Fruit fly (Drosophila melanogaster) whole organism, embryonic: ENCODE results near the gene Vti1b.
A peak's percentile ranks its signal among the peaks of the same experiment; 100 is the strongest.

ENCODE experiments used
- Adf1 ChIP-seq: fragments of 200-800 bp; sonication (Bioruptor generic); IDR thresholded peaks from 2 replicates; pipeline ENCODE4 v1.3.6; 2022; ENCODE audit warnings: missing biosample characterization, missing genetic modification characterization
- Awh ChIP-seq: fragments of 200-800 bp; sonication (Bioruptor generic); IDR thresholded peaks from 2 replicates; pipeline ENCODE4, ENCODE4 v1.3.6; 2022; ENCODE audit warnings: missing biosample characterization, missing genetic modification characterization
- BEAF-32 ChIP-seq: fragments of 200-800 bp; sonication (Bioruptor generic); optimal IDR thresholded peaks from 3 replicates; lab custom pipeline; 2017; ENCODE audit warnings: missing biosample characterization, missing genetic modification characterization, mild to moderate bottlenecking, moderate library complexity, missing genetic modification reagents
- CG1024 ChIP-seq: fragments of 200-800 bp; sonication (Bioruptor generic); IDR thresholded peaks from 2 replicates; pipeline ENCODE4 v1.3.6; 2022; ENCODE audit warnings: missing biosample characterization, missing genetic modification characterization
- CG10321 ChIP-seq: fragments of 200-800 bp; sonication (Bioruptor generic); IDR thresholded peaks from 2 replicates; pipeline ENCODE4 v1.3.6; 2022; ENCODE audit warnings: missing biosample characterization, missing genetic modification characterization
- CG10366 ChIP-seq: fragments of 200-800 bp; sonication (Bioruptor generic); IDR thresholded peaks from 2 replicates; pipeline ENCODE4 v1.3.6; 2022; ENCODE audit warnings: missing biosample characterization, missing genetic modification characterization
- CG11247 ChIP-seq: fragments of 200-800 bp; sonication (Bioruptor generic); IDR thresholded peaks from 2 replicates; pipeline ENCODE4 v1.3.6; 2022; ENCODE audit warnings: missing biosample characterization, missing genetic modification characterization
- CG11504 ChIP-seq: fragments of 200-800 bp; sonication (Bioruptor generic); optimal IDR thresholded peaks from 3 replicates; lab custom pipeline; 2019; ENCODE audit warnings: missing biosample characterization, mild to moderate bottlenecking, missing genetic modification characterization, moderate library complexity
- CG12104 ChIP-seq: fragments of 200-800 bp; sonication (Bioruptor generic); optimal IDR thresholded peaks from 3 replicates; lab custom pipeline; 2016; ENCODE audit warnings: missing biosample characterization, missing genetic modification characterization
- CG12236 ChIP-seq: fragments of 200-800 bp; sonication (Bioruptor generic); optimal IDR thresholded peaks from 2 replicates; lab custom pipeline; 2016; ENCODE audit warnings: missing biosample characterization, missing genetic modification characterization
- CG14710 ChIP-seq: fragments of 200-800 bp; sonication (Bioruptor generic); optimal IDR thresholded peaks from 3 replicates; lab custom pipeline; 2019; ENCODE audit warnings: missing biosample characterization, mild to moderate bottlenecking, missing genetic modification characterization, moderate library complexity
- CG15479 ChIP-seq: fragments of 200-800 bp; sonication (Bioruptor generic); optimal IDR thresholded peaks from 3 replicates; lab custom pipeline; 2019; ENCODE audit warnings: missing biosample characterization, mild to moderate bottlenecking, missing genetic modification characterization, moderate library complexity
- CG17328 ChIP-seq: fragments of 200-800 bp; sonication (Bioruptor generic); IDR thresholded peaks from 2 replicates; pipeline ENCODE4 v1.3.6; 2022; ENCODE audit warnings: missing biosample characterization, missing genetic modification characterization
- CG17829 ChIP-seq: fragments of 200-800 bp; optimal IDR thresholded peaks from 2 replicates; lab custom pipeline; 2019; ENCODE audit warnings: missing biosample characterization, mild to moderate bottlenecking, missing genetic modification characterization, moderate library complexity
- CG2116 ChIP-seq: fragments of 200-800 bp; sonication (Bioruptor generic); optimal IDR thresholded peaks from 3 replicates; lab custom pipeline; 2018; ENCODE audit warnings: missing biosample characterization, mild to moderate bottlenecking, missing genetic modification characterization
- CG3065 ChIP-seq: fragments of 200-800 bp; sonication (Bioruptor generic); optimal IDR thresholded peaks from 2 replicates; lab custom pipeline; 2016; ENCODE audit warnings: missing biosample characterization, missing genetic modification characterization
- CG3726 ChIP-seq: fragments of 200-800 bp; sonication (Bioruptor generic); IDR thresholded peaks from 3 replicates; pipeline ENCODE4, ENCODE4 v1.3.6; 2022; ENCODE audit warnings: missing biosample characterization, missing genetic modification characterization
- CG6813 ChIP-seq: fragments of 200-800 bp; sonication (Bioruptor generic); optimal IDR thresholded peaks from 2 replicates; lab custom pipeline; 2017; ENCODE audit warnings: missing biosample characterization, missing genetic modification characterization, mild to moderate bottlenecking, moderate library complexity, missing genetic modification reagents
- CG8290 ChIP-seq, 3 experiments: fragments of 200-800 bp; sonication (Bioruptor generic); optimal IDR thresholded peaks; 2 replicates each; lab custom pipeline; 2016 to 2019; ENCODE audit warnings: missing biosample characterization in 3 of 3, missing genetic modification characterization in 3 of 3, mild to moderate bottlenecking in 2 of 3, moderate library complexity in 1 of 3
- CG8944 ChIP-seq: fragments of 200-800 bp; sonication (Bioruptor generic); optimal IDR thresholded peaks from 3 replicates; lab custom pipeline; 2016; ENCODE audit warnings: missing biosample characterization, missing genetic modification characterization
- D19B ChIP-seq: fragments of 200-800 bp; sonication (Bioruptor generic); optimal IDR thresholded peaks from 2 replicates; lab custom pipeline; 2017; ENCODE audit warnings: missing biosample characterization, mild to moderate bottlenecking, missing genetic modification characterization
- Dbx ChIP-seq: fragments of 200-800 bp; sonication (Bioruptor generic); IDR thresholded peaks from 3 replicates; pipeline ENCODE4 v1.3.6; 2022; ENCODE audit warnings: missing biosample characterization, missing genetic modification characterization
- Dek ChIP-seq: fragments of 200-800 bp; sonication (Bioruptor generic); optimal IDR thresholded peaks from 3 replicates; lab custom pipeline; 2019; ENCODE audit warnings: missing biosample characterization, mild to moderate bottlenecking, missing genetic modification characterization, moderate library complexity
- Dip2 ChIP-seq: fragments of 200-800 bp; sonication (Bioruptor generic); IDR thresholded peaks from 2 replicates; pipeline ENCODE4 v1.3.6; 2022; ENCODE audit warnings: missing biosample characterization, missing genetic modification characterization
- Drgx ChIP-seq: fragments of 200-800 bp; sonication (Bioruptor generic); IDR thresholded peaks from 2 replicates; pipeline ENCODE4 v1.3.6; 2022; ENCODE audit warnings: missing biosample characterization, missing genetic modification characterization
- H2.0 ChIP-seq: fragments of 200-800 bp; sonication (Bioruptor generic); IDR thresholded peaks from 2 replicates; pipeline ENCODE4 v1.3.6; 2022; ENCODE audit warnings: missing biosample characterization, missing genetic modification characterization
- HmgZ ChIP-seq: fragments of 200-800 bp; sonication (Bioruptor generic); optimal IDR thresholded peaks from 2 replicates; lab custom pipeline; 2018; ENCODE audit warnings: missing biosample characterization, mild to moderate bottlenecking, missing genetic modification characterization
- Nf-YB ChIP-seq: fragments of 200-800 bp; sonication (Bioruptor generic); optimal IDR thresholded peaks from 3 replicates; lab custom pipeline; 2019; ENCODE audit warnings: missing biosample characterization, mild to moderate bottlenecking, missing genetic modification characterization, moderate library complexity
- Ptx1 ChIP-seq: fragments of 200-800 bp; sonication (Bioruptor generic); IDR thresholded peaks from 2 replicates; pipeline ENCODE4 v1.3.6; 2022; ENCODE audit warnings: missing biosample characterization, missing genetic modification characterization
- Sox102F ChIP-seq: fragments of 200-800 bp; sonication (Bioruptor generic); optimal IDR thresholded peaks from 2 replicates; lab custom pipeline; 2018; ENCODE audit warnings: missing biosample characterization, mild to moderate bottlenecking, missing genetic modification characterization, moderate library complexity
- Trl ChIP-seq, 3 experiments: fragments of >200 bp in 2 of 3; fragments of 200-800 bp in 1 of 3; sonication (Bioruptor generic) in 1 of 3; optimal IDR thresholded peaks; 2 replicates in 1 of 3; 3 replicates in 2 of 3; lab custom pipeline; 2016 to 2017; ENCODE audit warnings: missing biosample characterization in 1 of 3, missing genetic modification characterization in 1 of 3
- aop ChIP-seq: fragments of 200-800 bp; sonication (Bioruptor generic); IDR thresholded peaks from 2 replicates; pipeline ENCODE4 v1.3.6; 2022; ENCODE audit warnings: missing biosample characterization, missing genetic modification characterization
- ato ChIP-seq: fragments of 200-800 bp; sonication (Bioruptor generic); IDR thresholded peaks from 2 replicates; pipeline ENCODE4 v1.3.6; 2022; ENCODE audit warnings: missing biosample characterization, missing genetic modification characterization; ENCODE audit not compliant: partially characterized antibody
- chm ChIP-seq: fragments of 200-800 bp; sonication (Bioruptor generic); IDR thresholded peaks from 2 replicates; pipeline ENCODE4 v1.3.6; 2022; ENCODE audit warnings: missing biosample characterization, missing genetic modification characterization
- dpn ChIP-seq, 2 experiments: fragments of 200-800 bp; sonication (Bioruptor generic); optimal IDR thresholded peaks; 3 replicates each; lab custom pipeline; 2016; ENCODE audit warnings: missing biosample characterization in 2 of 2, missing genetic modification characterization in 2 of 2
- fd102C ChIP-seq: fragments of 200-800 bp; sonication (Bioruptor generic); optimal IDR thresholded peaks from 2 replicates; lab custom pipeline; 2018; ENCODE audit warnings: missing biosample characterization, mild to moderate bottlenecking, missing genetic modification characterization, moderate library complexity
- fd3F ChIP-seq: fragments of 200-800 bp; sonication (Bioruptor generic); optimal IDR thresholded peaks from 2 replicates; lab custom pipeline; 2018; ENCODE audit warnings: missing biosample characterization, mild to moderate bottlenecking, missing genetic modification characterization, moderate library complexity
- gt ChIP-seq: fragments of 200-800 bp; sonication (Bioruptor generic); IDR thresholded peaks from 2 replicates; pipeline ENCODE4 v1.3.6; 2022; ENCODE audit warnings: missing biosample characterization, missing genetic modification characterization
- ind ChIP-seq: fragments of 200-800 bp; sonication (Bioruptor generic); optimal IDR thresholded peaks from 3 replicates; lab custom pipeline; 2016; ENCODE audit warnings: missing biosample characterization, missing genetic modification characterization
- knrl ChIP-seq: fragments of 200-800 bp; sonication (Bioruptor generic); IDR thresholded peaks from 3 replicates; pipeline ENCODE4 v1.3.6; 2022; ENCODE audit warnings: missing biosample characterization, missing genetic modification characterization; ENCODE audit not compliant: partially characterized antibody
- nom ChIP-seq: fragments of 200-800 bp; sonication (Bioruptor generic); optimal IDR thresholded peaks from 2 replicates; lab custom pipeline; 2017; ENCODE audit warnings: missing biosample characterization, missing genetic modification characterization, mild to moderate bottlenecking, moderate library complexity, missing genetic modification reagents
- pros ChIP-seq: fragments of 200-800 bp; sonication (Bioruptor generic); optimal IDR thresholded peaks from 3 replicates; lab custom pipeline; 2019; ENCODE audit warnings: missing biosample characterization, mild to moderate bottlenecking, missing genetic modification characterization, moderate library complexity
- salm ChIP-seq: fragments of 200-800 bp; sonication (Bioruptor generic); optimal IDR thresholded peaks from 2 replicates; lab custom pipeline; 2018; ENCODE audit warnings: missing biosample characterization, mild to moderate bottlenecking, missing genetic modification characterization
- shn ChIP-seq: fragments of 200-800 bp; sonication (Bioruptor generic); optimal IDR thresholded peaks from 3 replicates; lab custom pipeline; 2016; ENCODE audit warnings: missing biosample characterization, missing genetic modification characterization
- so ChIP-seq: fragments of 200-800 bp; sonication (Bioruptor generic); IDR thresholded peaks from 3 replicates; pipeline ENCODE4 v1.3.6; 2022; ENCODE audit warnings: missing biosample characterization, missing genetic modification characterization
- tll ChIP-seq, 2 experiments: fragments of 200-800 bp in 1 of 2; fragments of >200 bp in 1 of 2; sonication (Bioruptor generic) in 1 of 2; optimal IDR thresholded peaks; 2 replicates each; lab custom pipeline; 2017 to 2019; ENCODE audit warnings: missing biosample characterization in 2 of 2, missing genetic modification characterization in 2 of 2, mild to moderate bottlenecking in 1 of 2, moderate library complexity in 1 of 2
- tup ChIP-seq: fragments of 200-800 bp; sonication (Bioruptor generic); optimal IDR thresholded peaks from 2 replicates; lab custom pipeline; 2016; ENCODE audit warnings: missing biosample characterization, mild to moderate bottlenecking, missing genetic modification characterization, moderate library complexity
- unpg ChIP-seq: fragments of 200-800 bp; sonication (Bioruptor generic); optimal IDR thresholded peaks from 3 replicates; lab custom pipeline; 2018; ENCODE audit warnings: missing biosample characterization, mild to moderate bottlenecking, missing genetic modification characterization, moderate library complexity
- vvl ChIP-seq: fragments of 200-800 bp; sonication (Bioruptor generic); IDR thresholded peaks from 2 replicates; pipeline ENCODE4 v1.3.6; 2022; ENCODE audit warnings: missing biosample characterization, missing genetic modification characterization

Gene Vti1b

DNA sequence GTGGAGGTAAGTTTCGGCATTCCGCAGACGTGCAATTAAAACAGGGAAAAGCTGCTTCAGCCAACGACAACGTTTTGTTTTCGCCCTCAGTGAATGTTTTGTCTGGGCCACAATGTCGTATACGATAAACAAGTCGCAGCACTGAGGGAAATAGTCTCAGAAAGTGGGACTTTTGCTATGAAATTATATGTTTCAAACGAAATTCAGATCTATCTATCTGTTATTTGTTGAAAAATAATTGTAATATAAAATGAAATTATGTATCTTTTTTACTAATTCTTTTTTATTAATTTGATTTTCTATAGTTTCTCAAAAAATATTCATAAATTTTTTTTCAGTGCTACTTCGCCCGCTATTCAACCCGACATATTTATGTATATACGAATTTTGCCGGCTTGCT lies 3.4 kb upstream of the Vti1b start (continued):
- TF ChIP-seq CG3726 (GFP tag; lab: Robert Waterston, UW) (no peak), Sox102F (peak; percentile 69), nom (GFP tag; lab: Kevin White, UChicago) (no peak), dpn (GFP tag; optimal IDR thresholded peaks at IDR 0.05; lab: Kevin White, UChicago) (peak in 1 of 2 experiments; percentile 54), Dip2 (GFP tag; lab: Robert Waterston, UW) (no peak), D19B (GFP tag; lab: Kevin White, UChicago) (no peak), Trl (optimal IDR thresholded peaks at IDR 0.05; lab: Kevin White, UChicago) (no peak), Trl (GFP tag; optimal IDR thresholded peaks at IDR 0.05; lab: Kevin White, UChicago) (no peak), ato (GFP tag; lab: Robert Waterston, UW) (no peak), Awh (no peak), Dek (peak; percentile 44), CG8290 (GFP tag; optimal IDR thresholded peaks at IDR 0.05; lab: Kevin White, UChicago) (no peak), CG8290 (tag; optimal IDR thresholded peaks at IDR 0.05; lab: Kevin White, UChicago) (no peak), vvl (GFP tag; lab: Robert Waterston, UW) (peak; percentile 63; the same call in 1 of the 2 replicates), Nf-YB (GFP tag; lab: Kevin White, UChicago) (peak; percentile 12), Adf1 (GFP tag; lab: Robert Waterston, UW) (peak; percentile 13; the same call in 1 of the 2 replicates), CG3065 (no peak), HmgZ (peak; percentile 31), CG8944 (GFP tag; lab: Kevin White, UChicago) (no peak), CG1024 (GFP tag; lab: Robert Waterston, UW) (no peak), so (GFP tag; lab: Robert Waterston, UW) (no peak), chm (GFP tag; lab: Robert Waterston, UW) (no peak), CG2116 (no peak), Drgx (peak; percentile 78), CG15479 (GFP tag; lab: Kevin White, UChicago) (no peak), shn (no peak), BEAF-32 (GFP tag; lab: Kevin White, UChicago) (no peak), H2.0 (GFP tag; lab: Robert Waterston, UW) (peak; percentile 31; the same call in 1 of the 2 replicates), ind (GFP tag; lab: Kevin White, UChicago) (peak; percentile 39), fd3F (peak; percentile 32), CG10366 (GFP tag; lab: Robert Waterston, UW) (peak; percentile 11; the same call in 1 of the 2 replicates), aop (GFP tag; lab: Robert Waterston, UW) (no peak), salm (no peak), CG12104 (GFP tag; lab: Kevin White, UChicago) (no peak), CG11247 (GFP tag; lab: Robert Waterston, UW) (0 out of 2 replicates have a peak, but pooled peaks have one; percentile 33), CG17328 (GFP tag; lab: Robert Waterston, UW) (peak; percentile 31; the same call in 1 of the 2 replicates), Ptx1 (GFP tag; lab: Robert Waterston, UW) (peak; percentile 59), tup (GFP tag; lab: Kevin White, UChicago) (peak; percentile 3), pros (GFP tag; lab: Kevin White, UChicago) (no peak), gt (GFP tag; lab: Robert Waterston, UW) (no peak), CG11504 (tag; lab: Kevin White, UChicago) (peak; percentile 34), CG10321 (GFP tag; lab: Robert Waterston, UW) (no peak), knrl (GFP tag; lab: Robert Waterston, UW) (no peak), CG6813 (GFP tag; lab: Kevin White, UChicago) (no peak), unpg (GFP tag; lab: Kevin White, UChicago) (peak; percentile 72), CG14710 (no peak), fd102C (GFP tag; lab: Kevin White, UChicago) (no peak), tll (GFP tag; optimal IDR thresholded peaks at IDR 0.05; lab: Kevin White, UChicago) (no peak), CG12236 (GFP tag; lab: Kevin White, UChicago) (no peak), CG17829 (tag; lab: Kevin White, UChicago) (peak; percentile 7), Dbx (GFP tag; lab: Robert Waterston, UW) (peak; percentile 51; the same call in 2 of the 3 replicates)
